Fruit fly (Drosophila melanogaster): ENCODE results near the gene Arl1.

The Arl1 gene

DNA sequence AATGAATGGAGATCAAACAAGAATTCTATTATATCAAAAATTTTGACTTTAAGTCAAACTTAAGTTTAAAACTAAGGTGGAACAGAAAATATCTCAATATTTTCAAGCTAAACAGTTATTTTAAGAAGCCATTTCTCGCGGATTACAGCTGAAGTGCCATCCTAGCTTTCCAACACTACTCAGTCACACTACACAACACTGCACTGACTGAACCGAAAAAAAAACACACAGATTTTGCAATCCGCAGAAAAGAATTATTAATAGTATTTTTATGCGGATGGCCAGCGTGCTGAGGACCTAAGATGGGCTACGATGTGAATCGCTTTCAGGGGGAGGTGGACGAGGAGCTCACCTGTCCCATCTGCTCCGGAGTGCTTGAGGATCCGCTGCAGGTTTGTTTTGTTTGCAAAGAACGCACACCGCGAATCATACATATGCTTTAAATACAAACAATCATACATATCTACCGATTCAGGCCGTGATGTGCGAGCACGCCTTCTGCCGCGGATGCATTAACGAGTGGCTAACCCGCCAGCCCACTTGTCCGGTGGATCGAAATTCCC lies 26.4 kb upstream of the Arl1 start, which contains the start of gene elgi (continued):
- peak; percentile 23 for TF ChIP-seq CG2116 (GFP tag; optimal IDR thresholded peaks at IDR 0.05)
- TF ChIP-seq Nf-YB (GFP tag; optimal IDR thresholded peaks at IDR 0.05) = no peak
- TF ChIP-seq CG7357 (GFP tag; IDR thresholded peaks at IDR 0.05) = no peak
- no peak for TF ChIP-seq CG13123 (GFP tag; optimal IDR thresholded peaks at IDR 0.05)
- peak; percentile 89 for TF ChIP-seq stwl (tag; optimal IDR thresholded peaks at IDR 0.05)
- peak; percentile 55 for TF ChIP-seq Side (GFP tag; optimal IDR thresholded peaks at IDR 0.05)
- TF ChIP-seq her (GFP tag; optimal IDR thresholded peaks at IDR 0.05) = peak; percentile 60
- TF ChIP-seq dan (GFP tag; IDR thresholded peaks at IDR 0.05) = no peak
- TF ChIP-seq CG3995 (GFP tag; optimal IDR thresholded peaks at IDR 0.05) = peak; percentile 70
- no peak for TF ChIP-seq CG8359 (GFP tag; optimal IDR thresholded peaks at IDR 0.05; ENCODE audit: borderline replicate concordance)
- no peak for TF ChIP-seq Lim3 (GFP tag; IDR thresholded peaks at IDR 0.05)
- TF ChIP-seq NC2β (GFP tag; optimal IDR thresholded peaks at IDR 0.05) = peak; percentile 49
- TF ChIP-seq nom (GFP tag; optimal IDR thresholded peaks at IDR 0.05) = peak; percentile 31
- no peak for TF ChIP-seq wek (GFP tag; optimal IDR thresholded peaks at IDR 0.05)
- peak; percentile 63 for TF ChIP-seq Dip3 (GFP tag; optimal IDR thresholded peaks at IDR 0.05)
- 0 out of 3 replicates have a peak, but pooled peaks have one; percentile 7 for TF ChIP-seq CG6175 (GFP tag; IDR thresholded peaks at IDR 0.05)
- TF ChIP-seq CG3163 (GFP tag; optimal IDR thresholded peaks at IDR 0.05) = peak; percentile 51
- peak; percentile 49 for TF ChIP-seq jumu (GFP tag; optimal IDR thresholded peaks at IDR 0.05)
- no peak for TF ChIP-seq CG2199 (GFP tag; IDR thresholded peaks at IDR 0.05)
- TF ChIP-seq gsb-n (tag; optimal IDR thresholded peaks at IDR 0.05) = no peak
- TF ChIP-seq ash1 (GFP tag; optimal IDR thresholded peaks at IDR 0.05) = no peak
- peak; percentile 67 for TF ChIP-seq HLH54F (GFP tag; optimal IDR thresholded peaks at IDR 0.05)
- TF ChIP-seq hth (optimal IDR thresholded peaks at IDR 0.05) = no peak
- TF ChIP-seq Chrac-16 (GFP tag; optimal IDR thresholded peaks at IDR 0.05) = peak; percentile 67
- no peak for TF ChIP-seq jing (GFP tag; optimal IDR thresholded peaks at IDR 0.05)
- TF ChIP-seq otp (GFP tag; IDR thresholded peaks at IDR 0.05) = no peak
- TF ChIP-seq B-H1 (GFP tag; IDR thresholded peaks at IDR 0.05) = peak; percentile 24; the same call in 1 of the 3 replicates
- TF ChIP-seq seq (GFP tag; IDR thresholded peaks at IDR 0.05) = no peak
- TF ChIP-seq Nf-YC (tag; optimal IDR thresholded peaks at IDR 0.05) = no peak
- no peak for TF ChIP-seq Trl (optimal IDR thresholded peaks at IDR 0.05)
- peak; percentile 71 for TF ChIP-seq Trl (GFP tag; optimal IDR thresholded peaks at IDR 0.05)
- TF ChIP-seq CG12659 (GFP tag; optimal IDR thresholded peaks at IDR 0.05) = peak; percentile 63
- TF ChIP-seq cad (GFP tag; optimal IDR thresholded peaks at IDR 0.05) = no peak
- TF ChIP-seq Ssrp (tag; optimal IDR thresholded peaks at IDR 0.05) = no peak
- peak; percentile 43 for TF ChIP-seq Max (GFP tag; optimal IDR thresholded peaks at IDR 0.05)
- TF ChIP-seq CG13424 (tag; optimal IDR thresholded peaks at IDR 0.05) = peak; percentile 3
- TF ChIP-seq sug (tag; optimal IDR thresholded peaks at IDR 0.05) = peak; percentile 58
- TF ChIP-seq CrebB (tag; optimal IDR thresholded peaks at IDR 0.05) = peak; percentile 43
- TF ChIP-seq toy (GFP tag; IDR thresholded peaks at IDR 0.05) = no peak
- peak; percentile 71 for TF ChIP-seq CHES-1-like (GFP tag; optimal IDR thresholded peaks at IDR 0.05)
- TF ChIP-seq zen2 (GFP tag; IDR thresholded peaks at IDR 0.05; ENCODE audit: partially characterized antibody) = no peak; the same call in 2 of the 3 replicates
- TF ChIP-seq Kr (GFP tag; optimal IDR thresholded peaks at IDR 0.05) = no peak
- TF ChIP-seq CG6765 (GFP tag; optimal IDR thresholded peaks at IDR 0.05) = peak; percentile 27
- peak; percentile 6 for TF ChIP-seq CG1529 (GFP tag; optimal IDR thresholded peaks at IDR 0.05)
- 0 out of 3 replicates have a peak, but pooled peaks have one; percentile 11 for TF ChIP-seq CG6791 (GFP tag; IDR thresholded peaks at IDR 0.05; ENCODE audit: partially characterized antibody)
- no peak for TF ChIP-seq odd (GFP tag; optimal IDR thresholded peaks at IDR 0.05)
- no peak for TF ChIP-seq run (tag; optimal IDR thresholded peaks at IDR 0.05)
- TF ChIP-seq Aef1 (GFP tag; IDR thresholded peaks at IDR 0.05) = no peak
- TF ChIP-seq nmo (GFP tag; optimal IDR thresholded peaks at IDR 0.05) = peak; percentile 29
- no peak for TF ChIP-seq rib (GFP tag; IDR thresholded peaks at IDR 0.05)
- no peak for TF ChIP-seq br (optimal IDR thresholded peaks at IDR 0.05)
- TF ChIP-seq CG10147 (GFP tag; optimal IDR thresholded peaks at IDR 0.05) = peak; percentile 33
